Worm (Caenorhabditis elegans) whole organism, L4 larva: ENCODE measurements around the gene htas-1.

Experiments
- F49E8.2 ChIP-seq: sonication (generic microtip); optimal IDR thresholded peaks from 2 replicates; lab custom pipeline; 2016; ENCODE audit warnings: missing compliant biosample characterization, mild to moderate bottlenecking, missing genetic modification characterization, borderline replicate concordance
- ZK546.5 ChIP-seq, 2 experiments: sonication (generic microtip); optimal IDR thresholded peaks; 2 replicates each; lab custom pipeline; 2017; ENCODE audit warnings: missing biosample characterization in 2 of 2, missing genetic modification characterization in 2 of 2
- aha-1 ChIP-seq: fragments of 150-350 bp; peaks from one replicate; lab custom pipeline; 2014; ENCODE audit warnings: missing biosample characterization, missing genetic modification characterization
- ceh-82 ChIP-seq: sonication (generic microtip); optimal IDR thresholded peaks from 2 replicates; lab custom pipeline; 2017; ENCODE audit warnings: missing biosample characterization, missing genetic modification characterization
- lin-39 ChIP-seq: fragments of 150-350 bp; optimal IDR thresholded peaks from 2 replicates; lab custom pipeline; 2014; ENCODE audit warnings: missing biosample characterization, missing genetic modification reagents, missing genetic modification characterization
- madf-9 ChIP-seq: fragments of 200-800 bp; sonication (Bioruptor generic); conservative IDR thresholded peaks from 2 replicates; pipeline ENCODE4 v1.3.6; 2022; ENCODE audit warnings: missing genetic modification reagents, missing genetic modification characterization, missing compliant biosample characterization
- mdt-29 ChIP-seq: fragments of 200-800 bp; sonication (Bioruptor generic); IDR thresholded peaks from 2 replicates; pipeline ENCODE4 v1.3.6; 2022; ENCODE audit warnings: missing genetic modification reagents, missing genetic modification characterization, missing compliant biosample characterization
- nhr-237 ChIP-seq: sonication (generic microtip); optimal IDR thresholded peaks from 2 replicates; lab custom pipeline; 2017; ENCODE audit warnings: missing biosample characterization, missing genetic modification characterization
- pha-4 ChIP-seq, 2 experiments: fragments of 150-350 bp in 1 of 2; fragments of 200-800 bp in 1 of 2; sonication (Bioruptor generic) in 1 of 2; IDR thresholded peaks in 1 of 2; optimal IDR thresholded peaks in 1 of 2; 2 replicates each; pipeline versions ENCODE4 v1.3.6 to Lab custom; 2014 to 2022; ENCODE audit warnings: missing genetic modification characterization in 2 of 2, missing genetic modification reagents in 2 of 2, missing biosample characterization in 1 of 2, missing compliant biosample characterization in 1 of 2

- no peak for TF ChIP-seq lin-39
- no peak for TF ChIP-seq ZK546.5 (tag; optimal IDR thresholded peaks at IDR 0.05; lab: Kevin White, UChicago)
- TF ChIP-seq pha-4 (GFP tag; IDR thresholded peaks at IDR 0.05; lab: Robert Waterston, UW): no peak
- no peak for TF ChIP-seq pha-4 (tag; optimal IDR thresholded peaks at IDR 0.05; lab: Kevin White, UChicago)
- no peak for TF ChIP-seq ceh-82
- TF ChIP-seq madf-9 (GFP tag; lab: Robert Waterston, UW): no peak
- no peak for TF ChIP-seq nhr-237 (tag; lab: Kevin White, UChicago)
- no peak for TF ChIP-seq aha-1 (tag; lab: Kevin White, UChicago)
- no peak for TF ChIP-seq mdt-29 (GFP tag; lab: Robert Waterston, UW)
- TF ChIP-seq F49E8.2 (tag; lab: Kevin White, UChicago): no peak
Measured at ce11 chrIV:9709887-9710286, 26.6 kb upstream of the htas-1 start, which contains the start of gene nhr-38.
